Worm (Caenorhabditis elegans) whole organism, late embryonic: Measurements from ENCODE around the gene srh-275.

Experiments used
- C08G9.2 ChIP-seq: sonication (generic microtip); optimal IDR thresholded peaks from 2 replicates; lab custom pipeline; 2016; ENCODE audit warnings: mild to moderate bottlenecking, missing genetic modification characterization, moderate library complexity, missing compliant biosample characterization
- ceh-18 ChIP-seq: sonication (generic microtip); optimal IDR thresholded peaks from 2 replicates; lab custom pipeline; 2016; ENCODE audit warnings: missing genetic modification characterization, missing compliant biosample characterization
- che-1 ChIP-seq: sonication (generic microtip); optimal IDR thresholded peaks from 2 replicates; lab custom pipeline; 2016; ENCODE audit warnings: mild to moderate bottlenecking, missing genetic modification characterization, missing compliant biosample characterization
- ets-4 ChIP-seq: sonication (generic microtip); optimal IDR thresholded peaks from 2 replicates; lab custom pipeline; 2016; ENCODE audit warnings: missing genetic modification characterization, missing compliant biosample characterization
- eyg-1 ChIP-seq: sonication (generic microtip); optimal IDR thresholded peaks from 2 replicates; lab custom pipeline; 2016; ENCODE audit warnings: missing genotype, missing genetic modification characterization, missing compliant biosample characterization
- fkh-10 ChIP-seq: fragments of 150-350 bp; optimal IDR thresholded peaks from 2 replicates; lab custom pipeline; 2014; ENCODE audit warnings: missing biosample characterization, missing genetic modification reagents, missing genetic modification characterization
- hlh-8 ChIP-seq: sonication (generic microtip); optimal IDR thresholded peaks from 2 replicates; lab custom pipeline; 2016; ENCODE audit warnings: missing genotype, missing genetic modification characterization, missing compliant biosample characterization
- madf-2 ChIP-seq: sonication (generic microtip); optimal IDR thresholded peaks from 2 replicates; lab custom pipeline; 2017; ENCODE audit warnings: missing genetic modification characterization, missing compliant biosample characterization
- pag-3 ChIP-seq: sonication (generic microtip); optimal IDR thresholded peaks from 2 replicates; lab custom pipeline; 2016; ENCODE audit warnings: missing compliant biosample characterization, missing genetic modification characterization, borderline replicate concordance
- pha-2 ChIP-seq: sonication (generic microtip); optimal IDR thresholded peaks from 2 replicates; lab custom pipeline; 2017; ENCODE audit warnings: mild to moderate bottlenecking, missing genetic modification characterization, missing compliant biosample characterization
- pros-1 ChIP-seq: fragments of 150-350 bp; optimal IDR thresholded peaks from 2 replicates; lab custom pipeline; 2014; ENCODE audit warnings: missing biosample characterization, missing genetic modification reagents, missing genetic modification characterization
- unc-42 ChIP-seq: sonication (generic microtip); optimal IDR thresholded peaks from 2 replicates; lab custom pipeline; 2016; ENCODE audit warnings: missing genotype, missing genetic modification characterization, missing compliant biosample characterization

DNA sequence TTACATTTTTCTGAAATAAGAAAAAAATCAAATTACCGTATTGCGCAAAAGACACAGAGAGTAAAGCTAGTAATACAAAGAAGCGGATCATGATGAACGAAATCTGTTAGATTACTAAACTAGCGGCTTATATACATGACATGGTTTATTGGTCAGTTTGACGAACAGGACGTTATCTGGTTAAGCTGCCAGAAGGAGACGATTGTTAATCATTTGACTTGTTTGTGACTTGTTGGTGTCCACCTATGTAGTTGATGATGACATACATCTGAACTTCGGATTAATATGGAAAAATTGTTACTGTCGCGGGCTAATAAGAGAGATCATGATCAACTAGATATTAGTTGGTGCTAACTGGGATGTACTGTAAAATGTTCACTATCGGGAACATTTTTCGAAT is 47.3 kb downstream of the srh-275 start, which contains the start of gene cnc-9:
- TF ChIP-seq ceh-18 (tag; lab: Kevin White, UChicago) (no peak), fkh-10 (GFP tag; lab: Kevin White, UChicago) (no peak), madf-2 (tag; lab: Kevin White, UChicago) (no peak), ets-4 (tag; lab: Kevin White, UChicago) (no peak), hlh-8 (no peak), C08G9.2 (tag; lab: Kevin White, UChicago) (no peak), pag-3 (no peak), eyg-1 (tag; lab: Kevin White, UChicago) (no peak), pros-1 (no peak), unc-42 (no peak), che-1 (tag; lab: Kevin White, UChicago) (no peak), pha-2 (tag; lab: Kevin White, UChicago) (no peak)
